Worm (Caenorhabditis elegans): Measurements from ENCODE around the gene otub-3.

otub-3 gene

DNA sequence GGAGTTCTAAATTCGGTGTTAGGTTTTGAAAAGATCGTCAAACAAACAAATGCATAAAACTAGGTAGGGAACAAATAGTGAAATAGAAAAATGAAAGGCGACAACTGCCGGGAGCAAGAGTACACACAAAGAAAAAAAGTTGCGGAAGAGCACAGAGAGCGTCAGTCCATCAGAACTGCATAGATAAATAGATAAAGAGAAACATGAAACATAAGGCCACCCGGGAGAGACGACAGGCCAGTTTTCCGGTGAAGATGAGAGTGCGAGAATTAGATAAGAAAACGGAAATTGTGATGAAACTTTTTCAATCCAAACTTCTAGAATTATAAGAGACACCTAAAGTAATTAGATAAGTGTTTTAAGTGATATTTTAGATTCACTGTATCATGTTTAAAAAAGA, 29.8 kb downstream of the otub-3 start (continued):
- TF ChIP-seq mef-2 (tag; optimal IDR thresholded peaks at IDR 0.05) = no peak

DNA sequence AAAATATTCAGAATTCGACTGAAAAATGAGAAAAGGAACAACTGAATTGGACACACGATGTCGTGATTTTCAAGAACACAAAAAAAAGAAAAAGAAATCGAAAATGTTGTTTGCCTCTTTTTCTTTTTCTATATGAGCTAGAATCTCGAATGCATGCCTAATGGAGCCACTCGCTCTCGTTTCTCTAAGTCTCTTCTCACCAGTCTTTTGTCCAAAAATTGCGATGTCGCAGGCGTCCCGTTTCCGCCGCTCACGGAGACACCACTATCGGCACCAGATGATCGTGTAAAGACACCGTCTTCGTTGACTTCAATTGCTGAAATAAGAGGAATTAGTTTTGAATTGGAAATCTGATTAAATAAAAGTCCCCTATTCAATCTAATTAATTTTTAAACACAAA, 30.6 kb downstream of the otub-3 start:
- TF ChIP-seq ztf-4 (tag; optimal IDR thresholded peaks at IDR 0.05) = no peak
- TF ChIP-seq unc-130 (tag; optimal IDR thresholded peaks at IDR 0.05) = no peak
- peak; percentile 34 for TF ChIP-seq rnt-1 (tag; optimal IDR thresholded peaks at IDR 0.05)
- no peak for TF ChIP-seq unc-62 (GFP tag; optimal IDR thresholded peaks at IDR 0.05)
- TF ChIP-seq ceh-63 (GFP tag; optimal IDR thresholded peaks at IDR 0.05) = no peak
- TF ChIP-seq elt-3 (tag; optimal IDR thresholded peaks at IDR 0.05) = no peak
- no peak for TF ChIP-seq sox-4 (tag; optimal IDR thresholded peaks at IDR 0.05)
- TF ChIP-seq F16B12.6 (tag; optimal IDR thresholded peaks at IDR 0.05) = no peak
- TF ChIP-seq C04F5.9 (tag; optimal IDR thresholded peaks at IDR 0.05) = no peak
- TF ChIP-seq ets-5 (GFP tag; IDR thresholded peaks at IDR 0.05) = no peak
- TF ChIP-seq nhr-237 (tag; optimal IDR thresholded peaks at IDR 0.05) = no peak
- TF ChIP-seq vab-15 (tag; optimal IDR thresholded peaks at IDR 0.05) = no peak
- TF ChIP-seq mab-9 (GFP tag; IDR thresholded peaks at IDR 0.05) = no peak
- no peak for TF ChIP-seq hlh-17 (GFP tag; optimal IDR thresholded peaks at IDR 0.05; ENCODE audit: borderline replicate concordance)
- no peak for TF ChIP-seq lin-39 (tag; optimal IDR thresholded peaks at IDR 0.05)
- TF ChIP-seq nhr-28 (tag; optimal IDR thresholded peaks at IDR 0.05) = no peak
- TF ChIP-seq nhr-84 (tag; optimal IDR thresholded peaks at IDR 0.05) = no peak
- TF ChIP-seq zag-1 (tag; optimal IDR thresholded peaks at IDR 0.05) = no peak
- no peak for TF ChIP-seq nhr-19 (GFP tag; conservative IDR thresholded peaks at IDR 0.05)
- TF ChIP-seq lsy-2 (tag; optimal IDR thresholded peaks at IDR 0.05) = peak; percentile 4 to 50
- peak; percentile 17 for TF ChIP-seq skn-1 (tag; optimal IDR thresholded peaks at IDR 0.05)
- TF ChIP-seq ztf-11 (tag; optimal IDR thresholded peaks at IDR 0.05) = no peak
- TF ChIP-seq ama-1 (optimal IDR thresholded peaks at IDR 0.05) = no peak
- no peak for TF ChIP-seq nhr-85 (tag)
- no peak for TF ChIP-seq fos-1 (tag; optimal IDR thresholded peaks at IDR 0.05)
- no peak for TF ChIP-seq nhr-90 (tag; optimal IDR thresholded peaks at IDR 0.05; ENCODE audit: poor library complexity)
- no peak for TF ChIP-seq pag-3 (tag; optimal IDR thresholded peaks at IDR 0.05; ENCODE audit: borderline replicate concordance, insufficient read depth)
- TF ChIP-seq lin-15B (tag; optimal IDR thresholded peaks at IDR 0.05) = no peak
- TF ChIP-seq hlh-4 (tag; optimal IDR thresholded peaks at IDR 0.05) = no peak
- no peak for TF ChIP-seq pax-3 (tag; optimal IDR thresholded peaks at IDR 0.05)
- no peak for TF ChIP-seq jun-1 (tag; optimal IDR thresholded peaks at IDR 0.05)
- TF ChIP-seq isw-1 (GFP tag; IDR thresholded peaks at IDR 0.05) = peak; percentile 31; the same call in 1 of the 2 replicates
- peak; percentile 42 for TF ChIP-seq swsn-7 (tag; optimal IDR thresholded peaks at IDR 0.05)
- TF ChIP-seq zip-4 (GFP tag; optimal IDR thresholded peaks at IDR 0.05) = no peak
- TF ChIP-seq efl-1 (optimal IDR thresholded peaks at IDR 0.05) = peak; percentile 38 to 50
- peak in 1 of 2 experiments; percentile 13 for TF ChIP-seq efl-1 (GFP tag; optimal IDR thresholded peaks at IDR 0.05 in 1 of 2)
- TF ChIP-seq nhr-71 (tag; optimal IDR thresholded peaks at IDR 0.05) = peak; percentile 56
- no peak for TF ChIP-seq pqm-1 (tag; optimal IDR thresholded peaks at IDR 0.05)
- no peak for TF ChIP-seq nhr-11 (tag; optimal IDR thresholded peaks at IDR 0.05)
- TF ChIP-seq sptf-1 (tag; optimal IDR thresholded peaks at IDR 0.05) = no peak
- TF ChIP-seq dsc-1 (tag; optimal IDR thresholded peaks at IDR 0.05) = no peak
- TF ChIP-seq nhr-76 (tag; optimal IDR thresholded peaks at IDR 0.05) = no peak
- TF ChIP-seq ceh-8 (GFP tag; optimal IDR thresholded peaks at IDR 0.05) = no peak
- TF ChIP-seq tbx-2 (tag; optimal IDR thresholded peaks at IDR 0.05) = no peak
- peak; percentile 47 for TF ChIP-seq unc-86 (tag; optimal IDR thresholded peaks at IDR 0.05)
- TF ChIP-seq lir-3 (tag; optimal IDR thresholded peaks at IDR 0.05; ENCODE audit: poor library complexity) = no peak
- no peak for TF ChIP-seq egl-27 (tag; optimal IDR thresholded peaks at IDR 0.05)
- TF ChIP-seq snu-23 (GFP tag; optimal IDR thresholded peaks at IDR 0.05) = peak; percentile 21
- TF ChIP-seq fkh-8 (tag; optimal IDR thresholded peaks at IDR 0.05) = peak; percentile 57
- TF ChIP-seq ces-1 (GFP tag; optimal IDR thresholded peaks at IDR 0.05) = no peak
- TF ChIP-seq unc-98 (GFP tag; IDR thresholded peaks at IDR 0.05) = no peak
- no peak for TF ChIP-seq mdl-1 (tag; optimal IDR thresholded peaks at IDR 0.05)

Measured in whole organism, L1 larva.